Worm (Caenorhabditis elegans) whole organism, mixed stage, embryonic: ENCODE data around the gene obr-1.

ENCODE experiments used
- drap-1 ChIP-seq: fragments of 200-800 bp; sonication (Bioruptor generic); optimal IDR thresholded peaks from 3 replicates; lab custom pipeline; 2018; ENCODE audit warnings: mild to moderate bottlenecking, missing genetic modification characterization, missing compliant biosample characterization
- elt-3 ChIP-seq: fragments of 150-350 bp; optimal IDR thresholded peaks from 2 replicates; lab custom pipeline; 2014; ENCODE audit warnings: missing biosample characterization, missing genetic modification characterization
- lsy-2 ChIP-seq: fragments of 150-350 bp; optimal IDR thresholded peaks from 2 replicates; lab custom pipeline; 2014; ENCODE audit warnings: missing biosample characterization, missing genetic modification characterization
- snpc-4 ChIP-seq: fragments of 150-350 bp; optimal IDR thresholded peaks from 2 replicates; lab custom pipeline; 2014; ENCODE audit warnings: missing biosample characterization, missing genetic modification characterization
- ztf-11 ChIP-seq: fragments of 150-350 bp; optimal IDR thresholded peaks from 2 replicates; lab custom pipeline; 2014; ENCODE audit warnings: missing biosample characterization, missing genetic modification characterization

DNA sequence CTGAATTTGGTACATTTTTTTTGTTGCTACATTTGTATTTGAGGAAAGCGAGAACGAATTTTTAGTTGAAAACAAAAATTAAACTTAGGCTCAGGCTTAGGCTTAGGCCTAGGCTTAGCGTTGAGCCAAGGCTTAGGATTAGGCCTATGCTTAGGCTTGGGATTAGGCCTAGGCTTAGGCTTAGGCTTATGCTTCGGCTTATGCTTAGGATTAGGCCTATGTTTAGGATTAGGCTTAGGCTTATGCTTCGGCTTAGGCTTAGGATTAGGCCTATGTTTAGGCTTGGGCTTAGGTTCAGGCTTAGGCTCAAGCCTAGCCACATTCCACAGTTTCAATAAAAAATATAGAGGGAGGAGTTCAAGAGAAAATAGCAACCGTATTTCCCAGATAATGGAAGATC is 62.9 kb downstream of the obr-1 start:
- TF ChIP-seq lsy-2 (tag; lab: Kevin White, UChicago) = no peak
- no peak for TF ChIP-seq drap-1
- no peak for TF ChIP-seq elt-3 (tag; lab: Kevin White, UChicago)
- TF ChIP-seq snpc-4 = no peak
- no peak for TF ChIP-seq ztf-11
